Worm (Caenorhabditis elegans) whole organism, L1 larva: Measurements from ENCODE around the gene acs-5.
"Not testable (repeated sequence)": the region's sequence is repeated elsewhere in the genome, so short reads cannot be mapped to it uniquely, and the experiment has no call there.

Experiments
- C04F5.9 ChIP-seq: sonication (generic microtip); optimal IDR thresholded peaks from 2 replicates; lab custom pipeline; 2016; ENCODE audit warnings: missing genetic modification characterization, missing compliant biosample characterization
- C16A3.4 ChIP-seq: fragments of 150-350 bp; optimal IDR thresholded peaks from 2 replicates; lab custom pipeline; 2014; ENCODE audit warnings: missing biosample characterization, missing genetic modification characterization
- F16B12.6 ChIP-seq: fragments of 150-350 bp; optimal IDR thresholded peaks from 2 replicates; lab custom pipeline; 2014; ENCODE audit warnings: missing biosample characterization, missing genetic modification characterization
- aha-1 ChIP-seq: fragments of 150-350 bp; optimal IDR thresholded peaks from 2 replicates; lab custom pipeline; 2014; ENCODE audit warnings: missing biosample characterization, missing genetic modification characterization
- blmp-1 ChIP-seq: fragments of 150-350 bp; optimal IDR thresholded peaks from 2 replicates; lab custom pipeline; 2014; ENCODE audit warnings: missing biosample characterization, missing genetic modification characterization
- ceh-63 ChIP-seq: fragments of 200-800 bp; sonication (Bioruptor generic); optimal IDR thresholded peaks from 2 replicates; lab custom pipeline; 2018; ENCODE audit warnings: mild to moderate bottlenecking, missing genetic modification characterization, missing compliant biosample characterization
- ceh-90 ChIP-seq: sonication (generic microtip); optimal IDR thresholded peaks from 2 replicates; lab custom pipeline; 2016; ENCODE audit warnings: missing genetic modification characterization, missing compliant biosample characterization
- ces-1 ChIP-seq: fragments of 150-350 bp; optimal IDR thresholded peaks from 2 replicates; lab custom pipeline; 2014; ENCODE audit warnings: missing biosample characterization, missing genetic modification reagents, missing genetic modification characterization
- dpl-1 ChIP-seq, 3 experiments: fragments of 150-350 bp in 2 of 3; sonication (generic microtip) in 1 of 3; optimal IDR thresholded peaks; 2 replicates each; lab custom pipeline; 2014 to 2017; ENCODE audit warnings: missing biosample characterization in 3 of 3, missing genetic modification characterization in 3 of 3, missing genetic modification reagents in 3 of 3
- efl-1 ChIP-seq, 4 experiments: fragments of 150-350 bp; optimal IDR thresholded peaks in 3 of 4; peaks in 1 of 4; 1 replicate in 1 of 4; 2 replicates in 3 of 4; lab custom pipeline; 2014; ENCODE audit warnings: missing biosample characterization in 2 of 4, missing genetic modification characterization in 2 of 4, missing genetic modification reagents in 2 of 4
- efl-3 ChIP-seq: fragments of 200-800 bp; sonication (Bioruptor generic); optimal IDR thresholded peaks from 2 replicates; lab custom pipeline; 2018; ENCODE audit warnings: mild to moderate bottlenecking, missing genetic modification characterization, missing compliant biosample characterization
- egl-13 ChIP-seq: sonication (generic microtip); optimal IDR thresholded peaks from 2 replicates; lab custom pipeline; 2016; ENCODE audit warnings: missing genotype, missing genetic modification reagents, missing genetic modification characterization, missing compliant biosample characterization
- elt-2 ChIP-seq: sonication (generic microtip); optimal IDR thresholded peaks from 2 replicates; lab custom pipeline; 2016; ENCODE audit warnings: missing genetic modification characterization, mild to moderate bottlenecking, inconsistent platforms, missing compliant biosample characterization, missing genetic modification reagents
- elt-3 ChIP-seq, 6 experiments: fragments of 150-350 bp in 1 of 6; sonication (generic microtip); optimal IDR thresholded peaks; 2 replicates each; lab custom pipeline; 2017 to 2018; ENCODE audit warnings: missing biosample characterization in 6 of 6, missing genetic modification characterization in 6 of 6, inconsistent platforms in 1 of 6
- fkh-10 ChIP-seq: sonication (generic microtip); optimal IDR thresholded peaks from 2 replicates; lab custom pipeline; 2017; ENCODE audit warnings: missing biosample characterization, missing genetic modification reagents, missing genetic modification characterization
- fkh-4 ChIP-seq: sonication (generic microtip); optimal IDR thresholded peaks from 2 replicates; lab custom pipeline; 2016; ENCODE audit warnings: missing compliant biosample characterization, missing genetic modification characterization, borderline replicate concordance
- fkh-8 ChIP-seq: sonication (generic microtip); optimal IDR thresholded peaks from 2 replicates; lab custom pipeline; 2016; ENCODE audit warnings: mild to moderate bottlenecking, missing genetic modification characterization, missing compliant biosample characterization
- grh-1 ChIP-seq: fragments of 200-800 bp; sonication (Bioruptor generic); IDR thresholded peaks from 2 replicates; pipeline ENCODE4 v1.3.6; 2022; ENCODE audit warnings: missing genetic modification reagents, missing genetic modification characterization, missing compliant biosample characterization
- hpl-2 ChIP-seq: fragments of 150-350 bp; optimal IDR thresholded peaks from 2 replicates; lab custom pipeline; 2014; ENCODE audit warnings: missing biosample characterization, missing genetic modification reagents, missing genetic modification characterization
- lin-14 ChIP-seq: fragments of 200-800 bp; sonication (Bioruptor generic); optimal IDR thresholded peaks from 2 replicates; lab custom pipeline; 2018; ENCODE audit warnings: mild to moderate bottlenecking, missing genetic modification characterization, moderate library complexity, missing compliant biosample characterization
- lin-15B ChIP-seq: fragments of 150-350 bp; sonication (generic microtip); optimal IDR thresholded peaks from 3 replicates; lab custom pipeline; 2014; ENCODE audit warnings: missing biosample characterization, missing genetic modification characterization
- lir-3 ChIP-seq: sonication (generic microtip); optimal IDR thresholded peaks from 2 replicates; lab custom pipeline; 2016; ENCODE audit warnings: mild to moderate bottlenecking, missing genetic modification characterization, moderate library complexity, missing compliant biosample characterization; ENCODE audit not compliant: poor library complexity
- mef-2 ChIP-seq: fragments of 150-350 bp; optimal IDR thresholded peaks from 2 replicates; lab custom pipeline; 2014; ENCODE audit warnings: missing biosample characterization, missing genetic modification characterization
- nhr-11 ChIP-seq: fragments of 150-350 bp; optimal IDR thresholded peaks from 2 replicates; lab custom pipeline; 2014; ENCODE audit warnings: missing biosample characterization, missing genetic modification characterization
- nhr-28 ChIP-seq: fragments of 150-350 bp; optimal IDR thresholded peaks from 2 replicates; lab custom pipeline; 2014; ENCODE audit warnings: missing biosample characterization, missing genetic modification characterization
- nhr-85 ChIP-seq: sonication (generic microtip); peaks from one replicate; lab custom pipeline; 2016; ENCODE audit warnings: missing genetic modification characterization, inconsistent platforms, missing compliant biosample characterization
- pax-3 ChIP-seq: fragments of 200-800 bp; sonication (Bioruptor generic); optimal IDR thresholded peaks from 2 replicates; lab custom pipeline; 2018; ENCODE audit warnings: mild to moderate bottlenecking, missing genetic modification characterization, moderate library complexity, missing compliant biosample characterization
- pqm-1 ChIP-seq: sonication (generic microtip); optimal IDR thresholded peaks from 3 replicates; lab custom pipeline; 2017; ENCODE audit warnings: missing biosample characterization, missing genetic modification characterization
- skn-1 ChIP-seq: fragments of 150-350 bp; optimal IDR thresholded peaks from 2 replicates; lab custom pipeline; 2014; ENCODE audit warnings: missing biosample characterization, missing genetic modification characterization
- snpc-4 ChIP-seq: fragments of 150-350 bp; optimal IDR thresholded peaks from 2 replicates; lab custom pipeline; 2014; ENCODE audit warnings: missing biosample characterization, missing genetic modification characterization
- snu-23 ChIP-seq: sonication (generic microtip); optimal IDR thresholded peaks from 2 replicates; lab custom pipeline; 2016; ENCODE audit warnings: missing genetic modification characterization, missing compliant biosample characterization
- tlp-1 ChIP-seq: fragments of 150-350 bp; optimal IDR thresholded peaks from 2 replicates; lab custom pipeline; 2014; ENCODE audit warnings: missing biosample characterization, missing genetic modification characterization
- unc-62 ChIP-seq: fragments of 150-350 bp; optimal IDR thresholded peaks from 2 replicates; lab custom pipeline; 2014; ENCODE audit warnings: missing biosample characterization, missing genetic modification reagents, missing genetic modification characterization
- unc-98 ChIP-seq: fragments of 200-800 bp; sonication (Bioruptor generic); IDR thresholded peaks from 2 replicates; pipeline ENCODE4 v1.3.6; 2022; ENCODE audit warnings: missing genetic modification characterization, missing compliant biosample characterization
- xbp-1 ChIP-seq: sonication (generic microtip); optimal IDR thresholded peaks from 2 replicates; lab custom pipeline; 2016; ENCODE audit warnings: missing genetic modification characterization, missing compliant biosample characterization
- zag-1 ChIP-seq: fragments of 150-350 bp; optimal IDR thresholded peaks from 2 replicates; lab custom pipeline; 2014; ENCODE audit warnings: missing biosample characterization, missing genetic modification characterization
- ztf-4 ChIP-seq: fragments of 150-350 bp; optimal IDR thresholded peaks from 2 replicates; lab custom pipeline; 2014; ENCODE audit warnings: missing biosample characterization, missing genetic modification characterization

The acs-5 gene

DNA sequence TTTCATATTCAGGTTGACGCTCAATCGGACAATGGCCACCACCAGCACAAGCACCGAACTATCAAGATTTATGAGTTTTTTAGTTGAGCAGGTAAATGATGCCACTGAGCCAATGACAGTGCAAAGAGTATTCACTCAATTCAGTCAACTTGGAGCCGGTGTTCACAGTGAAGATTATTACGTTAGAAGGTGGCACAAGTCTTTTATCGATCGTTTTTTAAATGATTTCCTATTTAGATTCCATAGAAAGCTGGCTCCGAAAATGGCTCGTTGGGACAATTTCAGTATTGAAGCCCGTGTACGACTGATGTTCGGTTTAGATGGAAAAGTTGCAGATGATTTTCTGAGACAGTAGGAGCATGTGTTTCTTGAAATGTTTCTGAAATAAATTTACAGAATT, 41.7 kb downstream of the acs-5 start, which contains the start of gene T28A8.5:
Gene T28A8.5, plus strand, starts transcription at position 32 of the 400 bp plus-strand sequence.
- TF ChIP-seq lin-15B (tag; lab: Kevin White, UChicago) = no peak
- no peak for TF ChIP-seq efl-1 (optimal IDR thresholded peaks at IDR 0.05; lab: Kevin White, UChicago)
- peak in 1 of 2 experiments; percentile 84 for TF ChIP-seq efl-1 (GFP tag; optimal IDR thresholded peaks at IDR 0.05 in 1 of 2; lab: Kevin White, UChicago)
- TF ChIP-seq tlp-1 = no peak
- no peak for TF ChIP-seq unc-98 (GFP tag; lab: Robert Waterston, UW)

DNA sequence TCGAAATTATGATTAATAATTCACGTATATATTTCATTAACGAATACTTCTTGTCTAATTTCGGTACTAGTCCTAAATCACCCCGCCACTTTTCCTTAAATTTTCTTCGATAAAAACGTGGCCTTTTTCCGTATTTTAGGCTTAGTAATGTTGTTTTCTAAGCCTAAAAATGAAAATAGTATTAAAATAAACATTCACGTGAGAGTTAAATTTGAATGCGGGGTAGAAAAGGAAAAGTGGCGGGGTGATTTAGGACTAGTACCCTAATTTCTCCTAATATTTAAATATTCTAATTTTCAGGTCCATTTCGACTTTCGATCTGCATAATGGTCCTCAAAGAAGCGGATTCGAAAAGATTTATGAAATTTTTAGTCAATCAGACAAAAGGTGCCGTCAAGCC, 44.4 kb downstream of the acs-5 start, which contains the start of gene T28A8.6:
Gene T28A8.6, plus strand, starts transcription at position 301 of the 400 bp plus-strand sequence.
- not testable (repeated sequence) for TF ChIP-seq nhr-28 (tag; lab: Kevin White, UChicago); lin-15B (tag; lab: Kevin White, UChicago); unc-98 (GFP tag; lab: Robert Waterston, UW)
- TF ChIP-seq, all 84 proteins: peak for 0; not testable (repeated sequence) for 84

- TF ChIP-seq nhr-28 (tag; lab: Kevin White, UChicago) (no peak), snu-23 (no peak), dpl-1 (GFP tag; optimal IDR thresholded peaks at IDR 0.05; lab: Kevin White, UChicago) (no peak), lir-3 (no peak), mef-2 (no peak), hpl-2 (GFP tag; lab: Kevin White, UChicago) (no peak), elt-2 (tag; lab: Kevin White, UChicago) (no peak), fkh-4 (tag; lab: Kevin White, UChicago) (no peak), fkh-8 (tag; lab: Kevin White, UChicago) (no peak), aha-1 (tag; lab: Kevin White, UChicago) (no peak), blmp-1 (tag; lab: Kevin White, UChicago) (no peak), skn-1 (tag; lab: Kevin White, UChicago) (no peak), efl-3 (GFP tag; lab: Kevin White, UChicago) (no peak), zag-1 (tag; lab: Kevin White, UChicago) (no peak), C04F5.9 (tag; lab: Kevin White, UChicago) (no peak), lin-14 (no peak), ces-1 (no peak), nhr-85 (tag; lab: Kevin White, UChicago) (no peak), pax-3 (no peak), unc-62 (GFP tag; lab: Kevin White, UChicago) (no peak)
Observed at ce11 chrIII:13495571-13495970, 47.8 kb downstream of the acs-5 start, which contains the start of gene T28A8.2. Gene T28A8.2, minus strand, starts transcription at chrIII:13495671.

- no peak for TF ChIP-seq pqm-1 (tag; lab: Kevin White, UChicago)
- TF ChIP-seq fkh-4 (tag; lab: Kevin White, UChicago) = no peak
- no peak for TF ChIP-seq lin-14
- TF ChIP-seq ceh-63 (GFP tag; lab: Kevin White, UChicago) = no peak
- TF ChIP-seq grh-1 = no peak
- no peak for TF ChIP-seq hpl-2 (GFP tag; lab: Kevin White, UChicago)
- TF ChIP-seq ztf-4 (tag; lab: Kevin White, UChicago) = no peak
- TF ChIP-seq blmp-1 (tag; lab: Kevin White, UChicago) = no peak
- no peak for TF ChIP-seq C16A3.4 (tag; lab: Kevin White, UChicago)
- TF ChIP-seq xbp-1 (tag; lab: Kevin White, UChicago) = no peak
- TF ChIP-seq aha-1 (tag; lab: Kevin White, UChicago) = no peak
- no peak for TF ChIP-seq ceh-90
- TF ChIP-seq nhr-11 (tag; lab: Kevin White, UChicago) = no peak
- TF ChIP-seq F16B12.6 (tag; lab: Kevin White, UChicago) = no peak
- TF ChIP-seq snpc-4 (tag; lab: Kevin White, UChicago) = no peak
- no peak for TF ChIP-seq elt-3 (tag; optimal IDR thresholded peaks at IDR 0.05; lab: Kevin White, UChicago)
- TF ChIP-seq egl-13 (tag; lab: Kevin White, UChicago) = no peak
- TF ChIP-seq fkh-10 = no peak
Observed at ce11 chrIII:13492377-13492776, 51.0 kb downstream of the acs-5 start, which contains the start of gene twk-40. Gene twk-40, minus strand, starts transcription at chrIII:13492477.
